Worm (Caenorhabditis elegans) whole organism, midembryonic: ENCODE data around the gene F40F12.9.

Experiments used
- T22C8.4 ChIP-seq: fragments of 200-800 bp; sonication (Bioruptor generic); IDR thresholded peaks from 2 replicates; pipeline ENCODE4 v1.3.6; 2022; ENCODE audit warnings: missing genetic modification characterization, missing compliant biosample characterization
- cog-1 ChIP-seq: sonication (generic microtip); optimal IDR thresholded peaks from 2 replicates; lab custom pipeline; 2016; ENCODE audit warnings: missing genetic modification characterization, missing compliant biosample characterization
- flt-1 ChIP-seq: fragments of 200-800 bp; sonication (Bioruptor generic); IDR thresholded peaks from 2 replicates; pipeline ENCODE4 v1.3.6; 2022; ENCODE audit warnings: missing genetic modification characterization, missing compliant biosample characterization
- klf-2 ChIP-seq: fragments of 200-800 bp; sonication (Bioruptor generic); conservative IDR thresholded peaks from 2 replicates; pipeline ENCODE4 v1.3.6; 2022; ENCODE audit warnings: missing genetic modification reagents, missing genetic modification characterization, missing compliant biosample characterization
- tab-1 ChIP-seq: fragments of 200-800 bp; sonication (Bioruptor generic); IDR thresholded peaks from 2 replicates; pipeline ENCODE4 v1.3.6; 2022; ENCODE audit warnings: missing genetic modification characterization, missing compliant biosample characterization
- ztf-23 ChIP-seq: fragments of 200-800 bp; sonication (Bioruptor generic); IDR thresholded peaks from 2 replicates; pipeline ENCODE4 v1.3.6; 2022; ENCODE audit warnings: missing genetic modification reagents, missing genetic modification characterization, missing compliant biosample characterization
- ztf-29 ChIP-seq: fragments of 200-800 bp; sonication (Bioruptor generic); IDR thresholded peaks from 2 replicates; pipeline ENCODE4 v1.3.6; 2022; ENCODE audit warnings: missing genetic modification reagents, missing genetic modification characterization, missing compliant biosample characterization

ce11 chrIII:9861470-9862342 lies 49.4 kb upstream of the F40F12.9 start:
- TF ChIP-seq cog-1 (tag; lab: Kevin White, UChicago): peak; percentile 64
- TF ChIP-seq klf-2 (GFP tag; lab: Robert Waterston, UW): peak; percentile 91
- TF ChIP-seq flt-1 (GFP tag; lab: Robert Waterston, UW): peak; percentile 95
- TF ChIP-seq ztf-29 (GFP tag; lab: Robert Waterston, UW): peak; percentile 93
- TF ChIP-seq ztf-23 (GFP tag; lab: Robert Waterston, UW): peak; percentile 94
- peak; percentile 96 for TF ChIP-seq tab-1 (GFP tag; lab: Robert Waterston, UW)
- TF ChIP-seq T22C8.4 (GFP tag; lab: Robert Waterston, UW): peak; percentile 90
